Worm (Caenorhabditis elegans) whole organism, young adult: ENCODE results near the gene sdhd-1.

Experiments used
- B0019.2 ChIP-seq: fragments of 200-800 bp; sonication (Bioruptor generic); conservative IDR thresholded peaks from 2 replicates; pipeline ENCODE4 v1.3.6; 2022; ENCODE audit warnings: missing genetic modification reagents, missing genetic modification characterization, missing compliant biosample characterization
- C17E4.6 ChIP-seq: fragments of 200-800 bp; sonication (Bioruptor generic); IDR thresholded peaks from 2 replicates; pipeline ENCODE4 v1.3.6; 2022; ENCODE audit warnings: missing genetic modification reagents, missing genetic modification characterization, missing compliant biosample characterization
- F33H1.4 ChIP-seq: fragments of 200-800 bp; sonication (Bioruptor generic); IDR thresholded peaks from 2 replicates; pipeline ENCODE4 v1.3.6; 2022; ENCODE audit warnings: missing genetic modification reagents, missing genetic modification characterization, missing compliant biosample characterization
- F39B2.1 ChIP-seq: fragments of 200-800 bp; sonication (Bioruptor generic); IDR thresholded peaks from 2 replicates; pipeline ENCODE4 v1.3.6; 2022; ENCODE audit warnings: missing genetic modification reagents, missing genetic modification characterization, missing compliant biosample characterization
- F57A8.1 ChIP-seq: fragments of 200-800 bp; sonication (Bioruptor generic); optimal IDR thresholded peaks from 2 replicates; lab custom pipeline; 2018; ENCODE audit warnings: mild to moderate bottlenecking, missing genetic modification characterization, moderate library complexity, missing compliant biosample characterization
- K11D2.4 ChIP-seq: fragments of 200-800 bp; sonication (Bioruptor generic); IDR thresholded peaks from 2 replicates; pipeline ENCODE4 v1.3.6; 2022; ENCODE audit warnings: missing genetic modification reagents, missing genetic modification characterization, missing compliant biosample characterization
- K12H6.12 ChIP-seq: fragments of 200-800 bp; sonication (Bioruptor generic); optimal IDR thresholded peaks from 2 replicates; lab custom pipeline; 2018; ENCODE audit warnings: mild to moderate bottlenecking, missing genetic modification characterization, missing compliant biosample characterization
- Y53F4B.3 ChIP-seq: fragments of 200-800 bp; sonication (Bioruptor generic); IDR thresholded peaks from 2 replicates; pipeline ENCODE4 v1.3.6; 2022; ENCODE audit warnings: missing genetic modification reagents, missing genetic modification characterization, missing compliant biosample characterization
- Y53G8AR.9 ChIP-seq: fragments of 200-800 bp; sonication (Bioruptor generic); conservative IDR thresholded peaks from 2 replicates; pipeline ENCODE4 v1.3.6; 2022; ENCODE audit warnings: missing genetic modification reagents, missing genetic modification characterization, missing compliant biosample characterization
- Y56A3A.18 ChIP-seq: fragments of 200-800 bp; sonication (Bioruptor generic); IDR thresholded peaks from 2 replicates; pipeline ENCODE4 v1.3.6; 2022; ENCODE audit warnings: missing genetic modification reagents, missing genetic modification characterization, missing compliant biosample characterization
- Y67H2A.10 ChIP-seq: fragments of 200-800 bp; sonication (Bioruptor generic); conservative IDR thresholded peaks from 2 replicates; pipeline ENCODE4 v1.3.6; 2022; ENCODE audit warnings: missing genetic modification reagents, missing genetic modification characterization, missing compliant biosample characterization
- atf-7 ChIP-seq: sonication (generic microtip); optimal IDR thresholded peaks from 2 replicates; lab custom pipeline; 2017; ENCODE audit warnings: mild to moderate bottlenecking, missing genetic modification characterization, missing compliant biosample characterization
- attf-3 ChIP-seq: fragments of 200-800 bp; sonication (Bioruptor generic); conservative IDR thresholded peaks from 2 replicates; pipeline ENCODE4 v1.3.6; 2022; ENCODE audit warnings: missing genetic modification reagents, missing genetic modification characterization, missing compliant biosample characterization
- attf-5 ChIP-seq: fragments of 200-800 bp; sonication (Bioruptor generic); optimal IDR thresholded peaks from 2 replicates; lab custom pipeline; 2018; ENCODE audit warnings: mild to moderate bottlenecking, missing genetic modification characterization, missing compliant biosample characterization
- bed-2 ChIP-seq: fragments of 200-800 bp; sonication (Bioruptor generic); IDR thresholded peaks from 2 replicates; pipeline ENCODE4 v1.3.6; 2022; ENCODE audit warnings: missing genetic modification reagents, missing genetic modification characterization, missing compliant biosample characterization
- chd-7 ChIP-seq: sonication (generic microtip); optimal IDR thresholded peaks from 2 replicates; lab custom pipeline; 2016; ENCODE audit warnings: mild to moderate bottlenecking, missing genetic modification characterization, moderate library complexity, missing compliant biosample characterization
- dpff-1 ChIP-seq: sonication (generic microtip); optimal IDR thresholded peaks from 2 replicates; lab custom pipeline; 2017; ENCODE audit warnings: mild to moderate bottlenecking, missing genetic modification characterization, missing compliant biosample characterization
- efl-1 ChIP-seq: fragments of 150-350 bp; optimal IDR thresholded peaks from 2 replicates; lab custom pipeline; 2014; ENCODE audit warnings: missing biosample characterization, missing genetic modification reagents, missing genetic modification characterization
- egrh-3 ChIP-seq: fragments of 200-800 bp; sonication (Bioruptor generic); IDR thresholded peaks from 2 replicates; pipeline ENCODE4 v1.3.6; 2022; ENCODE audit warnings: missing genetic modification reagents, missing genetic modification characterization, missing compliant biosample characterization
- gei-17 ChIP-seq: fragments of 200-800 bp; sonication (Bioruptor generic); optimal IDR thresholded peaks from 2 replicates; lab custom pipeline; 2018; ENCODE audit warnings: mild to moderate bottlenecking, missing genetic modification characterization, missing compliant biosample characterization
- hmg-20 ChIP-seq: fragments of 200-800 bp; sonication (Bioruptor generic); IDR thresholded peaks from 2 replicates; pipeline ENCODE4 v1.3.6; 2022; ENCODE audit warnings: missing genetic modification reagents, missing genetic modification characterization, missing compliant biosample characterization
- let-526 ChIP-seq: fragments of 200-800 bp; sonication (Bioruptor generic); IDR thresholded peaks from 2 replicates; pipeline ENCODE4 v1.3.6; 2022; ENCODE audit warnings: missing genetic modification reagents, missing genetic modification characterization, missing compliant biosample characterization
- mcd-1 ChIP-seq: fragments of 200-800 bp; sonication (Bioruptor generic); IDR thresholded peaks from 2 replicates; pipeline ENCODE4 v1.3.6; 2022; ENCODE audit warnings: missing genetic modification reagents, missing genetic modification characterization, missing compliant biosample characterization
- nfyb-1 ChIP-seq: fragments of 200-800 bp; sonication (Bioruptor generic); IDR thresholded peaks from 2 replicates; pipeline ENCODE4 v1.3.6; 2022; ENCODE audit warnings: missing genetic modification reagents, missing genetic modification characterization, missing compliant biosample characterization
- nhr-179 ChIP-seq: sonication (generic microtip); optimal IDR thresholded peaks from 2 replicates; lab custom pipeline; 2016; ENCODE audit warnings: mild to moderate bottlenecking, missing genetic modification characterization, missing compliant biosample characterization
- pbrm-1 ChIP-seq: fragments of 200-800 bp; sonication (Bioruptor generic); IDR thresholded peaks from 2 replicates; pipeline ENCODE4 v1.3.6; 2022; ENCODE audit warnings: missing genetic modification reagents, missing genetic modification characterization, missing compliant biosample characterization
- pha-4 ChIP-seq: fragments of 150-350 bp; sonication (generic microtip); optimal IDR thresholded peaks from 2 replicates; lab custom pipeline; 2014; ENCODE audit warnings: missing biosample characterization, missing genetic modification reagents, missing genetic modification characterization
- rpc-1 ChIP-seq, 2 experiments: fragments of 150-350 bp in 1 of 2; sonication (generic microtip) in 1 of 2; optimal IDR thresholded peaks; 2 replicates each; lab custom pipeline; 2014 to 2018; ENCODE audit warnings: missing biosample characterization in 1 of 2, missing genetic modification characterization in 1 of 2, missing genetic modification reagents in 1 of 2, missing genotype in 1 of 2
- somi-1 ChIP-seq: fragments of 200-800 bp; sonication (Bioruptor generic); optimal IDR thresholded peaks from 2 replicates; lab custom pipeline; 2018; ENCODE audit warnings: mild to moderate bottlenecking, missing genetic modification characterization, missing compliant biosample characterization
- tbp1 ChIP-seq: fragments of 200-800 bp; sonication (Bioruptor generic); optimal IDR thresholded peaks from 2 replicates; lab custom pipeline; 2018; ENCODE audit warnings: mild to moderate bottlenecking, missing genetic modification characterization, missing compliant biosample characterization
- tbx-9 ChIP-seq: sonication (generic microtip); optimal IDR thresholded peaks from 2 replicates; lab custom pipeline; 2016; ENCODE audit warnings: borderline replicate concordance, missing genetic modification characterization, inconsistent platforms, missing compliant biosample characterization
- unc-62 ChIP-seq: fragments of 150-350 bp; optimal IDR thresholded peaks from 2 replicates; lab custom pipeline; 2014; ENCODE audit warnings: missing biosample characterization, missing genetic modification reagents, missing genetic modification characterization
- xnd-1 ChIP-seq: sonication (generic microtip); optimal IDR thresholded peaks from 2 replicates; lab custom pipeline; 2016; ENCODE audit warnings: missing genotype, missing genetic modification reagents, missing genetic modification characterization, missing compliant biosample characterization
- zfh-2 ChIP-seq: fragments of 200-800 bp; sonication (Bioruptor generic); conservative IDR thresholded peaks from 2 replicates; pipeline ENCODE4 v1.3.6; 2022; ENCODE audit warnings: missing genetic modification reagents, missing genetic modification characterization, missing compliant biosample characterization
- ztf-25 ChIP-seq: fragments of 200-800 bp; sonication (Bioruptor generic); IDR thresholded peaks from 2 replicates; pipeline ENCODE4 v1.3.6; 2022; ENCODE audit warnings: missing genetic modification reagents, missing genetic modification characterization, missing compliant biosample characterization
- ztf-3 ChIP-seq: fragments of 200-800 bp; sonication (Bioruptor generic); optimal IDR thresholded peaks from 2 replicates; lab custom pipeline; 2018; ENCODE audit warnings: mild to moderate bottlenecking, missing genetic modification characterization, missing compliant biosample characterization

The sdhd-1 gene

DNA sequence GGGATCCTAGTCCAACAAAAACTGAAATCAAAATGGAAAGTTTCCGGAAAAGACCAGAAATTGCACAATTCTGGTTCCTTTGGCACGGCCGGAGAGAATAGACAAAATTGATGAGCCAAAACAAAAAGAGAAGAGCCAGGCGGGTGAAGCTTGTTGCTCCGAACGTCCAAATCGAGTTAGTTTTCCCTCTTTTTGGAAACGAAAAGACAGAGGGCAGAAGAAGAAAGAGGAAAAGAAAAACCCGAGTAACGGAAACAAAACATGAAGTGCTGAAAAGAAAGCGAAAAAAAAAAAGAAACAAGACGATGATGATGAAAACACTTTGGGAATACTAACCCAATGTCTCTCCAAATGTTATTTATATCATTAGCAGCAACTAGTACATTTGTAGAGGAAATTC, 41.9 kb upstream of the sdhd-1 start:
- TF ChIP-seq atf-7, result no peak
- no peak for TF ChIP-seq xnd-1 (tag; lab: Kevin White, UChicago)

DNA sequence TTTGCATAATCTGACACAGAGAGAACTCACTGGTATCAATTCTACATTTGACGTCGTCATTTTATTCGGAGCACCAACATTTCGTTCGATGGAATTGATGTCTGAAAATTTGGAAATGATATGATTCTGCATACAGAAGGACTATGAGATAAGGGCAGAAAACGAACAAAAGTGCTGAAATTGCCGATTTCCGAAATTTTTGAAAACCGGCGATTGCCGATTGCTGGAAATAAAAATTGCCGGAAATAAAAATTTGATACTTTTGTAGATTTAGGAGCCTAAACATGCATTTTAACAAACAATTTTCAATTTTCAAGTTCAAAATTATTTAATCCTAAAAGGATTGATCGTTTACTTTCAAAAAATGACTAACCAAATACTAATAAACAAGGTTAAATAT, 39.6 kb upstream of the sdhd-1 start, which contains the start of gene unc-53:
TSS of gene unc-53 (minus strand) at position 101 of the 400 bp plus-strand sequence.
- no peak for TF ChIP-seq atf-7
- TF ChIP-seq attf-3 (GFP tag; lab: Robert Waterston, UW), result no peak
- TF ChIP-seq bed-2, result no peak
- no peak for TF ChIP-seq nfyb-1 (GFP tag; lab: Robert Waterston, UW)
- no peak for TF ChIP-seq F39B2.1
- TF ChIP-seq Y53F4B.3 (GFP tag; lab: Robert Waterston, UW), result no peak
- no peak for TF ChIP-seq ztf-3 (GFP tag; lab: Kevin White, UChicago)

DNA sequence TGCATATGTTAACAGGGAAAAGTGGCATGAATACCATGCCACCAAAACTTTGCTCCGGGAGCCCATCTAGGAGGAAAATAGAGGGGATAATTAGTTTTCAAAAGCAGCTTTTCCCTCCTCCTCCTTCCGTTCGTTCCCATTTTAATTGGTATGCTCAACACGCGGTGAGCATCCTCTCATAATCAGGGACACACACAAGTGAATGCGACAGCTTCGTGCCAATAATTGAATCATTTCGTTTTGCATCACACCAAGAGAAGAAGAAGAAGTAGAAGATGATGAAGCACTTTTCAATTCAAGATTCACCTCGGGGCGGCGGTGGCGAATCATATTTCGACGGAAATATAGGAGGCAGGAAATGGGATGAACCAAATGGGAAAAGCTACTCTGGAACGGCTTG, 38.4 kb upstream of the sdhd-1 start:
- no peak for TF ChIP-seq chd-7 (tag; lab: Kevin White, UChicago)
- TF ChIP-seq C17E4.6, result no peak
- TF ChIP-seq rpc-1 (optimal IDR thresholded peaks at IDR 0.05; lab: Kevin White, UChicago), result no peak
- TF ChIP-seq rpc-1 (tag; optimal IDR thresholded peaks at IDR 0.05; lab: Kevin White, UChicago), result no peak
- no peak for TF ChIP-seq somi-1 (GFP tag; lab: Kevin White, UChicago)
- TF ChIP-seq nhr-179 (tag; lab: Kevin White, UChicago), result no peak
- TF ChIP-seq tbp1 (GFP tag; lab: Kevin White, UChicago), result no peak
- TF ChIP-seq pbrm-1 (GFP tag; lab: Robert Waterston, UW), result no peak
- no peak for TF ChIP-seq Y56A3A.18 (GFP tag; lab: Robert Waterston, UW)
- no peak for TF ChIP-seq attf-5
- TF ChIP-seq Y53G8AR.9, result no peak
- TF ChIP-seq tbx-9, result no peak
- TF ChIP-seq gei-17 (GFP tag; lab: Kevin White, UChicago), result no peak
- TF ChIP-seq B0019.2, result no peak
- TF ChIP-seq hmg-20 (GFP tag; lab: Robert Waterston, UW), result no peak
- no peak for TF ChIP-seq zfh-2 (GFP tag; lab: Robert Waterston, UW)
- TF ChIP-seq let-526, result no peak

DNA sequence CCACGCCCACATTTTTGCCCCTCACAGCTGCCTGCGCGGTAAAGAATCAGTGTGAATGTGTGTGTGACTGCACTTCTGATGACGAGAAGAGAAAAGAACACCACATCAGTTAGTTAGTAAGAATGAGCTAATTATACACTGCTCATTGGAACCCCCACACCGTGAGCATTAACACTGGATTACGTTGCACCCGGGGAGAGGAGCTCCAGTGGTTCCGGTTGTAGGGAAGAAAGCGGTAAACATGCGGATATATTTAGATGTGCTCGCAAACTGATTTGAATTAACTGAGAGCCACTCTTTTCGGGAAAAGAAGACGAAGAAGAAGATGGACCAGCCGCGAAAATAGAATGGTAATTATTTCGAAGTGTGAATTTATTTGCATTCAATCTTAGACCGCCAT, 37.1 kb upstream of the sdhd-1 start:
- no peak for TF ChIP-seq efl-1
- no peak for TF ChIP-seq mcd-1 (GFP tag; lab: Robert Waterston, UW)
- no peak for TF ChIP-seq F57A8.1 (GFP tag; lab: Kevin White, UChicago)
- no peak for TF ChIP-seq pha-4 (tag; lab: Kevin White, UChicago)
- no peak for TF ChIP-seq Y53G8AR.9
- no peak for TF ChIP-seq egrh-3 (GFP tag; lab: Robert Waterston, UW)
- no peak for TF ChIP-seq attf-5

DNA sequence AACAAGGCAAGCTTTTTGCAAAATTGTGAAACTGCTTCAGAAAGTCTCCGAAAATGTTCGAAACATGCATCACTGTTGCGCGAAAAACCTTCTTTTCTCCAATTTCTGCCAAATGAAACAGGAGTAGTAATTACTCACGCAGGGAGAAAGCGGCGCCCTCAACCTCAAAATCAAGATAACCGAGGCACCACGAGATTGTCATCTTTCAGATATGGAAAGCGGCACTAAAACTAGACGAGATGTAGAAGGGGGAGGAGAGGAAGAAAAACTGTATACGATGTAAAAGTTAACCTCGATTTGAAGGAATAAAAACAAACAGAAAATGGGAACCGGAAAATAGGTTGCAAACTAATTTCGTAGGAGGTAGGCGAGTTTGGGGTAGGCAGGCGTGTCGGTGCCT, 26.8 kb upstream of the sdhd-1 start:
- TF ChIP-seq K12H6.12 (no peak), pha-4 (tag; lab: Kevin White, UChicago) (no peak), K11D2.4 (GFP tag; lab: Robert Waterston, UW) (no peak), dpff-1 (tag; lab: Kevin White, UChicago) (no peak), ztf-25 (no peak), unc-62 (no peak), Y67H2A.10 (GFP tag; lab: Robert Waterston, UW) (no peak), F33H1.4 (no peak)
